Fruit fly (Drosophila melanogaster): ENCODE results near the gene Uros1.
A peak's percentile ranks its signal among the peaks of the same experiment; 100 is the strongest.

Gene Uros1

DNA sequence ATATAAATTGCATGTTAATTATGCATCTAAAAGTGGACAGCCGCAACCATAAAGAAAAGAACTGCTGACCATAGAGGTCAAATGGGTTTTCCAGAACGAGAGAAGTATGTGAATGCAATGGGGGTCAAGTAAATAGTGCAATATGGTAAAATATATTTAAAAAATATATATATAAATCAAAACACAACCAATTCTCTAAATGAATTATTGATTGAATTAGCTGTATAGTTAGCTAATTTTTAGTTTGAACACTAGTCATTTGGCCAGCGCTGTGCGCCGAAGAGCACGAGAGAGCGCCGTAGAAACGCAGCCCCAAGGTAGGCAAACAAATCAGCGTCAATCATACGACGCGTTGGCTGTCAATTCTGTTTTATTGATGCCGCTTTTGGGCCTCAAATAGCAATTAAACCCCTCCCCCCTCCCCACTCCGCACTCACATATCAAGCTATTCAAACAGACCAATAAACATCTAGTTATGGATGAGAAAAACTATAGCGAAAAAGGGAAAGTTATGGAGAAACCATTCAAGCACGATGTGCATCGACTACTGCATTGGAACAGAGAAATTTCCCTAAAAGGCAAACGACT is 21.0 kb downstream of the Uros1 start (continued):
- TF ChIP-seq CoRest (tag; optimal IDR thresholded peaks at IDR 0.05), result peak; percentile 84
- no peak for TF ChIP-seq Camta (GFP tag; optimal IDR thresholded peaks at IDR 0.05)
- TF ChIP-seq az2 (GFP tag; optimal IDR thresholded peaks at IDR 0.05), result peak; percentile 72
- peak in 1 of 2 experiments; percentile 29 for TF ChIP-seq chif (GFP tag; optimal IDR thresholded peaks at IDR 0.05)
- peak; percentile 89 for TF ChIP-seq ap (GFP tag; IDR thresholded peaks at IDR 0.05)
- no peak for TF ChIP-seq grn (GFP tag; optimal IDR thresholded peaks at IDR 0.05)
- peak; percentile 75 for TF ChIP-seq fd3F (GFP tag; optimal IDR thresholded peaks at IDR 0.05)
- peak; percentile 82 for TF ChIP-seq CG14667 (GFP tag; IDR thresholded peaks at IDR 0.05)
- peak; percentile 84 for TF ChIP-seq HLH3B (GFP tag; IDR thresholded peaks at IDR 0.05)
- peak; percentile 50 for TF ChIP-seq cato (GFP tag; optimal IDR thresholded peaks at IDR 0.05; ENCODE audit: borderline replicate concordance)
- peak; percentile 82 for TF ChIP-seq CG18599 (GFP tag; optimal IDR thresholded peaks at IDR 0.05)
- no peak for TF ChIP-seq CG14860 (GFP tag; IDR thresholded peaks at IDR 0.05; ENCODE audit: partially characterized antibody)
- TF ChIP-seq ac (GFP tag; optimal IDR thresholded peaks at IDR 0.05), result peak; percentile 10
- TF ChIP-seq CG11456 (GFP tag; IDR thresholded peaks at IDR 0.05), result peak; percentile 88
- peak; percentile 84 for TF ChIP-seq CG14050 (GFP tag; IDR thresholded peaks at IDR 0.05)
- TF ChIP-seq seq (GFP tag; IDR thresholded peaks at IDR 0.05), result peak; percentile 88
- TF ChIP-seq dmrt11E (tag; optimal IDR thresholded peaks at IDR 0.05), result peak; percentile 81
- peak; percentile 83 for TF ChIP-seq CG7556 (GFP tag; optimal IDR thresholded peaks at IDR 0.05)
- TF ChIP-seq YL-1 (GFP tag; optimal IDR thresholded peaks at IDR 0.05), result no peak
- TF ChIP-seq knrl (GFP tag; IDR thresholded peaks at IDR 0.05; ENCODE audit: partially characterized antibody), result no peak
- peak; percentile 72 for TF ChIP-seq ind (GFP tag; optimal IDR thresholded peaks at IDR 0.05)
- peak; percentile 77 for TF ChIP-seq dimm (GFP tag; IDR thresholded peaks at IDR 0.05)
- peak; percentile 79 for TF ChIP-seq Aef1 (GFP tag; IDR thresholded peaks at IDR 0.05)
- TF ChIP-seq CG11695 (GFP tag; IDR thresholded peaks at IDR 0.05), result peak; percentile 93
- no peak for TF ChIP-seq TFAM (GFP tag; optimal IDR thresholded peaks at IDR 0.05)
- peak; percentile 58 for TF ChIP-seq CG15011 (GFP tag; optimal IDR thresholded peaks at IDR 0.05)
- peak; percentile 75 for TF ChIP-seq CG32767 (GFP tag; IDR thresholded peaks at IDR 0.05)
- peak; percentile 93 for TF ChIP-seq CG14014 (GFP tag; IDR thresholded peaks at IDR 0.05)
- peak in 1 of 3 experiments; percentile 73 for TF ChIP-seq lola (GFP tag; optimal IDR thresholded peaks at IDR 0.05)
- peak; percentile 49 for TF ChIP-seq CG15696 (tag; optimal IDR thresholded peaks at IDR 0.05)
- peak; percentile 82 for TF ChIP-seq phol (tag; optimal IDR thresholded peaks at IDR 0.05)
- no peak for TF ChIP-seq ERR (GFP tag; optimal IDR thresholded peaks at IDR 0.05)
- TF ChIP-seq tio (GFP tag; optimal IDR thresholded peaks at IDR 0.05), result peak; percentile 65
- TF ChIP-seq CG33213 (GFP tag; optimal IDR thresholded peaks at IDR 0.05), result no peak
- TF ChIP-seq chn (GFP tag; optimal IDR thresholded peaks at IDR 0.05), result peak; percentile 13
- peak; percentile 83 for TF ChIP-seq CG10267 (tag; optimal IDR thresholded peaks at IDR 0.05)
- TF ChIP-seq crol (GFP tag; IDR thresholded peaks at IDR 0.05), result peak; percentile 54; the same call in 1 of the 2 replicates
- peak; percentile 19 for TF ChIP-seq CG10543 (GFP tag; optimal IDR thresholded peaks at IDR 0.05)
- TF ChIP-seq CG2889 (GFP tag; IDR thresholded peaks at IDR 0.05), result peak; percentile 82
- TF ChIP-seq HLH54F (GFP tag; optimal IDR thresholded peaks at IDR 0.05), result no peak
- TF ChIP-seq kay (GFP tag; optimal IDR thresholded peaks at IDR 0.05), result peak; percentile 64
- peak; percentile 88 for TF ChIP-seq CG10366 (GFP tag; IDR thresholded peaks at IDR 0.05)
- TF ChIP-seq sens (GFP tag), result peak; percentile 82
- TF ChIP-seq CG15479 (GFP tag; optimal IDR thresholded peaks at IDR 0.05), result no peak
- TF ChIP-seq CG3847 (GFP tag; IDR thresholded peaks at IDR 0.05), result peak; percentile 76
- no peak for TF ChIP-seq Hmx (GFP tag; optimal IDR thresholded peaks at IDR 0.05)
- peak; percentile 51 for TF ChIP-seq fd64A (GFP tag; optimal IDR thresholded peaks at IDR 0.05)
- peak; percentile 75 for TF ChIP-seq CG12219 (GFP tag; optimal IDR thresholded peaks at IDR 0.05)
- TF ChIP-seq CG8281 (tag; optimal IDR thresholded peaks at IDR 0.05), result peak; percentile 68
- TF ChIP-seq Six4 (GFP tag; optimal IDR thresholded peaks at IDR 0.05), result peak; percentile 69

Measured in whole organism, embryonic.